Fruit fly (Drosophila melanogaster): ENCODE results near the gene ArgRS.

ArgRS gene

DNA sequence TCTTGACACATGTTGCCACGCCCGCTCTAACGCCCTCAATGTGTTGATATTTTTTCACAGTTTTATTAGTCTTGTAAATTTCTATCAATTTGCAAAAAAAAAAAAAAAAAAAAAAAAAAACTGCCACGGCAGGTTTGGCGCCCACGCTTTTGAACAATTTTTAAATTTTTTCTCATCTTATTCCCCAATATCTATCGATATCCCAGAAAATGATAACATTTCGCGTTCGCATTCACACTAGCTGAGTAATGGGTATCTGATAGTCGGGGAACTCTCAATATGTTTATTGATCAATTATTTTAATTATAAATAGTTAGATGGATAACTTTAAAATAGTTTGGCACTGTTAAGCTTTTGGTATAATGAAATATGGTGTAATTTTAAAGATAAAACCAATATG lies 2.6 kb downstream of the ArgRS start:
- no peak for TF ChIP-seq net (GFP tag; optimal IDR thresholded peaks at IDR 0.05)
- TF ChIP-seq CG3032 (tag; optimal IDR thresholded peaks at IDR 0.05), result no peak
- no peak for TF ChIP-seq CG8119 (GFP tag; IDR thresholded peaks at IDR 0.05)
- no peak for TF ChIP-seq fd85E (GFP tag; optimal IDR thresholded peaks at IDR 0.05)
- TF ChIP-seq Blimp-1 (GFP tag; optimal IDR thresholded peaks at IDR 0.05), result no peak
- TF ChIP-seq CG15336 (GFP tag; IDR thresholded peaks at IDR 0.05), result no peak

DNA sequence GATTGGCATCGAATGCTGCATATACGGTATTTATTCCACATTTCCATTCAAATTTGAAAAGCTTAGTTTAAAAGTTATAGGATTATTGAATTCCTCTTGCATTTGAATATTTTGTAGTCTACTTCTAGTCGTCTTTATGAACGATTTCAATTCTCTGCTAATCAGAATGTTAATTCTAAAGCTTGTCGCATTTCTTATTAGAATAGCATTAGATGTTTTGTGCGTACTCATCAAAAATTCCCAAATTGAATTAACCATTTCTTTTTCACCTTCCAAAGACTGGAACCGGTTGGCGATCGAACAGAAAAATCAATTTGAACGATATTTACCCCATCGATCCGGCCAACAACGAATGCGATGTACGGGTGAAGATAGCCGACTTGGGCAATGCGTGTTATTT lies 3.9 kb downstream of the ArgRS start:
- TF ChIP-seq Smox (GFP tag; optimal IDR thresholded peaks at IDR 0.05) (no peak), ss (GFP tag; optimal IDR thresholded peaks at IDR 0.05) (no peak), CG8319 (GFP tag; optimal IDR thresholded peaks at IDR 0.05) (no peak), Met (GFP tag; optimal IDR thresholded peaks at IDR 0.05) (no peak)

dm6 chrX:15837530-15837929 lies 6.4 kb downstream of the ArgRS start, which contains the start of gene CG8565:
CG8565 (plus strand) TSS chrX:15837830.
- no peak for TF ChIP-seq Hr39 (GFP tag; optimal IDR thresholded peaks at IDR 0.05)
- no peak for TF ChIP-seq fd85E (GFP tag; optimal IDR thresholded peaks at IDR 0.05)
- TF ChIP-seq Eip75B (GFP tag; optimal IDR thresholded peaks at IDR 0.05), result no peak
- no peak for TF ChIP-seq Blimp-1 (GFP tag; optimal IDR thresholded peaks at IDR 0.05)

- TF ChIP-seq esn (GFP tag; optimal IDR thresholded peaks at IDR 0.05) (peak; percentile 22), Sox14 (GFP tag; optimal IDR thresholded peaks at IDR 0.05) (peak; percentile 60), fkh (GFP tag; optimal IDR thresholded peaks at IDR 0.05) (peak; percentile 14), Lpt (GFP tag; optimal IDR thresholded peaks at IDR 0.05) (no peak), Met (GFP tag; optimal IDR thresholded peaks at IDR 0.05) (peak; percentile 13), CG6854 (GFP tag; optimal IDR thresholded peaks at IDR 0.05) (no peak), CG8119 (GFP tag; IDR thresholded peaks at IDR 0.05) (no peak), Gug (GFP tag; IDR thresholded peaks at IDR 0.05) (no peak), Ets21C (GFP tag; optimal IDR thresholded peaks at IDR 0.05) (peak; percentile 10), CG6792 (GFP tag; optimal IDR thresholded peaks at IDR 0.05) (no peak), Hr39 (GFP tag; optimal IDR thresholded peaks at IDR 0.05) (peak; percentile 1), lz (GFP tag; optimal IDR thresholded peaks at IDR 0.05) (peak; percentile 16), Hr38 (GFP tag; optimal IDR thresholded peaks at IDR 0.05) (no peak), achi (GFP tag; optimal IDR thresholded peaks at IDR 0.05) (no peak), svp (GFP tag) (no peak), Smox (GFP tag; optimal IDR thresholded peaks at IDR 0.05) (peak; percentile 29), OdsH (GFP tag; optimal IDR thresholded peaks at IDR 0.05) (no peak), CG1621 (tag; optimal IDR thresholded peaks at IDR 0.05) (peak; percentile 92), Eip78C (GFP tag) (peak; percentile 68), CG6808 (GFP tag; optimal IDR thresholded peaks at IDR 0.05) (no peak), CG31627 (GFP tag; optimal IDR thresholded peaks at IDR 0.05) (no peak), CG10631 (GFP tag; optimal IDR thresholded peaks at IDR 0.05) (peak; percentile 28), ss (GFP tag; optimal IDR thresholded peaks at IDR 0.05) (no peak), Hr4 (GFP tag; optimal IDR thresholded peaks at IDR 0.05) (no peak), CG8632 (GFP tag; optimal IDR thresholded peaks at IDR 0.05) (no peak), Sox102F (GFP tag; optimal IDR thresholded peaks at IDR 0.05) (peak; percentile 6), CG10669 (GFP tag; optimal IDR thresholded peaks at IDR 0.05) (no peak), CG3919 (GFP tag; optimal IDR thresholded peaks at IDR 0.05) (no peak), CG7368 (GFP tag; optimal IDR thresholded peaks at IDR 0.05) (no peak), CG4318 (GFP tag; optimal IDR thresholded peaks at IDR 0.05) (no peak), net (GFP tag; optimal IDR thresholded peaks at IDR 0.05) (no peak), CG32006 (GFP tag; optimal IDR thresholded peaks at IDR 0.05) (no peak)
Measured at dm6 chrX:15835393-15835792, 8.6 kb downstream of the ArgRS start, which contains the start of gene Chc. Chc (minus strand) TSS chrX:15835490.
